Worm (Caenorhabditis elegans): Measurements from ENCODE around the gene C30G4.4.

- TF ChIP-seq cog-1 (tag; optimal IDR thresholded peaks at IDR 0.05) (no peak), ztf-29 (GFP tag; IDR thresholded peaks at IDR 0.05) (no peak), flt-1 (GFP tag; IDR thresholded peaks at IDR 0.05) (no peak), med-1 (GFP tag; optimal IDR thresholded peaks at IDR 0.05; ENCODE audit: insufficient read depth) (no peak), klf-2 (GFP tag; conservative IDR thresholded peaks at IDR 0.05) (no peak), ref-1 (GFP tag; conservative IDR thresholded peaks at IDR 0.05) (no peak), tab-1 (GFP tag; IDR thresholded peaks at IDR 0.05) (no peak), ztf-23 (GFP tag; IDR thresholded peaks at IDR 0.05) (no peak)
Observed at ce11 chrX:17096508-17097234, 24.7 kb upstream of the C30G4.4 start, which contains the start of gene lido-1.
